Worm (Caenorhabditis elegans) whole organism, L4/young adult: ENCODE data around the gene cnnm-2.

ENCODE experiments used
- W03F9.2 ChIP-seq: fragments of 150-350 bp; optimal IDR thresholded peaks from 2 replicates; lab custom pipeline; 2014; ENCODE audit warnings: missing biosample characterization, missing genetic modification characterization
- dao-5 ChIP-seq: sonication (generic microtip); optimal IDR thresholded peaks from 2 replicates; lab custom pipeline; 2016; ENCODE audit warnings: missing genotype, missing genetic modification characterization, moderate library complexity, missing compliant biosample characterization
- him-1 ChIP-seq: sonication (generic microtip); optimal IDR thresholded peaks from 2 replicates; lab custom pipeline; 2016; ENCODE audit warnings: missing genotype, missing genetic modification reagents, missing genetic modification characterization, missing compliant biosample characterization

DNA sequence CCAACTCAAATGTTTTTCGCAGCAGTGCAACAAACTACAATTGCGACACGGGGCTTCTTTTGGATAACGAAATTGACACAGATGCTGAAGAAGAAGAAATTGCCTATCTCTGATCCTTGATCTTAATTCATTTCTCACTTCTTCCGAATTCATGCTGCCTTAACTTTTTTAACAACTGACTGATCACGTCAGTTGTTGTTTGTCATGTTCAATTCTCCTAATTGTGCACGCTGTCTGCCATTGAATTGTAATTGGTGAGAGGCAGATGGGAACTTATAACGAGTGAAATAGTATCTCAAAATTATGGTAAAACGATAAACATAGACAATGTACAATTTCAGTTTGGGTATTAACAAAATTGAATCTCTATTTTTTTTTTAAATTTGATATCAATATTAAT, 25.2 kb upstream of the cnnm-2 start:
- TF ChIP-seq dao-5 (tag; lab: Kevin White, UChicago): no peak
- no peak for TF ChIP-seq him-1 (tag; lab: Kevin White, UChicago)
- no peak for TF ChIP-seq W03F9.2 (tag; lab: Kevin White, UChicago)
